Worm (Caenorhabditis elegans) whole organism, L2 larva: ENCODE measurements around the gene R102.2.
A peak's percentile ranks its signal among the peaks of the same experiment; 100 is the strongest.

Source experiments
- F13H6.1 ChIP-seq: sonication (generic microtip); optimal IDR thresholded peaks from 2 replicates; lab custom pipeline; 2016; ENCODE audit warnings: missing genetic modification characterization, missing compliant biosample characterization
- Y55F3AM.14 ChIP-seq: fragments of 200-800 bp; sonication (Bioruptor generic); optimal IDR thresholded peaks from 2 replicates; lab custom pipeline; 2018; ENCODE audit warnings: mild to moderate bottlenecking, missing genetic modification characterization, missing compliant biosample characterization
- ZK546.5 ChIP-seq: sonication (generic microtip); optimal IDR thresholded peaks from 2 replicates; lab custom pipeline; 2017; ENCODE audit warnings: missing biosample characterization, missing genetic modification characterization
- alr-1 ChIP-seq: fragments of 150-350 bp; optimal IDR thresholded peaks from 2 replicates; lab custom pipeline; 2014; ENCODE audit warnings: missing biosample characterization, missing genetic modification characterization
- aly-2 ChIP-seq: fragments of 150-350 bp; optimal IDR thresholded peaks from 2 replicates; lab custom pipeline; 2014; ENCODE audit warnings: missing biosample characterization, missing genetic modification characterization
- ama-1 ChIP-seq: fragments of 150-350 bp; optimal IDR thresholded peaks from 2 replicates; lab custom pipeline; 2018; ENCODE audit warnings: inconsistent platforms
- blmp-1 ChIP-seq: sonication (generic microtip); optimal IDR thresholded peaks from 2 replicates; lab custom pipeline; 2017; ENCODE audit warnings: missing genetic modification characterization, mild to moderate bottlenecking, missing compliant biosample characterization, antibody characterized with exemption, moderate library complexity; ENCODE audit not compliant: insufficient read depth
- ceh-16 ChIP-seq: fragments of 150-350 bp; optimal IDR thresholded peaks from 2 replicates; lab custom pipeline; 2014; ENCODE audit warnings: missing biosample characterization, missing genetic modification characterization
- ceh-82 ChIP-seq: fragments of 150-350 bp; optimal IDR thresholded peaks from 2 replicates; lab custom pipeline; 2014; ENCODE audit warnings: missing biosample characterization, missing genetic modification characterization
- dmd-4 ChIP-seq: sonication (generic microtip); optimal IDR thresholded peaks from 2 replicates; lab custom pipeline; 2017; ENCODE audit warnings: missing biosample characterization, missing genetic modification characterization
- elt-1 ChIP-seq: fragments of 150-350 bp; optimal IDR thresholded peaks from 2 replicates; lab custom pipeline; 2014; ENCODE audit warnings: missing biosample characterization, missing genetic modification characterization
- elt-3 ChIP-seq: sonication (generic microtip); optimal IDR thresholded peaks from 2 replicates; lab custom pipeline; 2017; ENCODE audit warnings: missing biosample characterization, missing genetic modification characterization
- fos-1 ChIP-seq: fragments of 150-350 bp; optimal IDR thresholded peaks from 2 replicates; lab custom pipeline; 2014; ENCODE audit warnings: missing biosample characterization, missing genetic modification characterization
- gmeb-1 ChIP-seq: fragments of 150-350 bp; optimal IDR thresholded peaks from 2 replicates; lab custom pipeline; 2014; ENCODE audit warnings: missing biosample characterization, missing genetic modification characterization
- lin-11 ChIP-seq: fragments of 150-350 bp; sonication (generic microtip); optimal IDR thresholded peaks from 2 replicates; lab custom pipeline; 2014; ENCODE audit warnings: missing biosample characterization, missing genetic modification characterization, inconsistent platforms, mixed read lengths
- lin-13 ChIP-seq: fragments of 150-350 bp; optimal IDR thresholded peaks from 2 replicates; lab custom pipeline; 2014; ENCODE audit warnings: missing biosample characterization, missing genetic modification reagents, missing genetic modification characterization
- lin-39 ChIP-seq: fragments of 150-350 bp; optimal IDR thresholded peaks from 2 replicates; lab custom pipeline; 2014; ENCODE audit warnings: missing biosample characterization, missing genetic modification reagents, missing genetic modification characterization
- lsy-2 ChIP-seq, 2 experiments: fragments of 150-350 bp in 1 of 2; sonication (generic microtip) in 1 of 2; optimal IDR thresholded peaks; 2 replicates each; lab custom pipeline; 2014 to 2017; ENCODE audit warnings: missing biosample characterization in 2 of 2, missing genetic modification characterization in 2 of 2
- mab-5 ChIP-seq: fragments of 150-350 bp; optimal IDR thresholded peaks from 2 replicates; lab custom pipeline; 2014; ENCODE audit warnings: missing biosample characterization, missing genetic modification characterization
- nhr-10 ChIP-seq: sonication (generic microtip); optimal IDR thresholded peaks from 2 replicates; lab custom pipeline; 2017; ENCODE audit warnings: missing biosample characterization, missing genetic modification characterization
- nhr-12 ChIP-seq: fragments of 150-350 bp; optimal IDR thresholded peaks from 2 replicates; lab custom pipeline; 2014; ENCODE audit warnings: missing biosample characterization, missing genetic modification characterization
- nhr-129 ChIP-seq: fragments of 150-350 bp; optimal IDR thresholded peaks from 2 replicates; lab custom pipeline; 2014; ENCODE audit warnings: missing biosample characterization, missing genetic modification characterization
- nhr-21 ChIP-seq: fragments of 150-350 bp; optimal IDR thresholded peaks from 2 replicates; lab custom pipeline; 2014; ENCODE audit warnings: missing biosample characterization, missing genetic modification characterization
- nhr-23 ChIP-seq: fragments of 150-350 bp; optimal IDR thresholded peaks from 2 replicates; lab custom pipeline; 2014; ENCODE audit warnings: missing biosample characterization, missing genetic modification reagents, missing genetic modification characterization
- nhr-237 ChIP-seq: fragments of 150-350 bp; optimal IDR thresholded peaks from 2 replicates; lab custom pipeline; 2014; ENCODE audit warnings: missing biosample characterization, missing genetic modification characterization
- nhr-25 ChIP-seq: fragments of 150-350 bp; sonication (generic microtip); optimal IDR thresholded peaks from 3 replicates; lab custom pipeline; 2014; ENCODE audit warnings: missing biosample characterization, missing genetic modification characterization
- nhr-6 ChIP-seq: fragments of 150-350 bp; optimal IDR thresholded peaks from 2 replicates; lab custom pipeline; 2014; ENCODE audit warnings: missing biosample characterization, missing genetic modification characterization
- nhr-77 ChIP-seq: fragments of 150-350 bp; optimal IDR thresholded peaks from 2 replicates; lab custom pipeline; 2014; ENCODE audit warnings: missing biosample characterization, missing genetic modification characterization
- peb-1 ChIP-seq: fragments of 150-350 bp; optimal IDR thresholded peaks from 2 replicates; lab custom pipeline; 2014; ENCODE audit warnings: missing biosample characterization, missing genetic modification characterization
- sma-3 ChIP-seq: sonication (generic microtip); optimal IDR thresholded peaks from 2 replicates; lab custom pipeline; 2016; ENCODE audit warnings: missing genetic modification reagents, missing genetic modification characterization, missing compliant biosample characterization
- sma-9 ChIP-seq, 2 experiments: fragments of 150-350 bp in 1 of 2; sonication (generic microtip) in 1 of 2; optimal IDR thresholded peaks; 2 replicates each; lab custom pipeline; 2014 to 2016; ENCODE audit warnings: missing genetic modification characterization in 2 of 2, mild to moderate bottlenecking in 1 of 2, missing biosample characterization in 1 of 2, missing compliant biosample characterization in 1 of 2, missing genetic modification reagents in 1 of 2, moderate library complexity in 1 of 2
- snpc-4 ChIP-seq: fragments of 150-350 bp; optimal IDR thresholded peaks from 2 replicates; lab custom pipeline; 2014; ENCODE audit warnings: missing biosample characterization, missing genetic modification characterization
- unc-39 ChIP-seq: fragments of 150-350 bp; optimal IDR thresholded peaks from 2 replicates; lab custom pipeline; 2014; ENCODE audit warnings: missing biosample characterization, missing genetic modification characterization
- unc-55 ChIP-seq: fragments of 150-350 bp; sonication (generic microtip); optimal IDR thresholded peaks from 3 replicates; lab custom pipeline; 2014; ENCODE audit warnings: missing biosample characterization, missing genetic modification reagents, missing genetic modification characterization
- unc-62 ChIP-seq: fragments of 150-350 bp; optimal IDR thresholded peaks from 2 replicates; lab custom pipeline; 2014; ENCODE audit warnings: missing biosample characterization, missing genetic modification reagents, missing genetic modification characterization
- zag-1 ChIP-seq: fragments of 150-350 bp; optimal IDR thresholded peaks from 2 replicates; lab custom pipeline; 2014; ENCODE audit warnings: missing biosample characterization, missing genetic modification characterization
- ztf-1 ChIP-seq: fragments of 200-800 bp; sonication (Bioruptor generic); conservative IDR thresholded peaks from 2 replicates; pipeline ENCODE4 v1.3.6; 2022; ENCODE audit warnings: missing genetic modification characterization, missing compliant biosample characterization
- ztf-11 ChIP-seq: sonication (generic microtip); optimal IDR thresholded peaks from 2 replicates; lab custom pipeline; 2017; ENCODE audit warnings: missing biosample characterization, missing genetic modification characterization
- ztf-4 ChIP-seq: fragments of 150-350 bp; optimal IDR thresholded peaks from 2 replicates; lab custom pipeline; 2014; ENCODE audit warnings: missing biosample characterization, missing genetic modification characterization

The R102.2 gene

DNA sequence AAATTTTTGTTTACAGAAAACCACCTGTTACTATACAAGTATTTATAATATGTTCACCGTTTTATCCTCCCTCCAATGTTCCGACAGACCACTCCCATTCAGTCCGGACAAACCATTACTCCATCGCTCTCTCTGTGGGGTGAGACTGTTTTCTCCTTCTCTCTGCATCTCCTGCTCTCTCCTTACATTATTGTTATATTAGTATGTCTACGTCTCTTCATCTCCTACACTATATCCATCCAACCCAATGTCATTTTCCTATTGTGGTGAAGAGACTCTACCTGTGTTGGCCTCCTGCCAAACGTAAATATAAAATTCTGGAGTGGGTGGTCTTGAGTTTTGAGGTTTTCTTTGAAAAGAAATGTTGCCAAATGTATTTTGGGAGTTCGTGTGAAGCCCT, 27.2 kb downstream of the R102.2 start (continued):
- no peak for TF ChIP-seq ama-1 (lab: Kevin White, UChicago)

DNA sequence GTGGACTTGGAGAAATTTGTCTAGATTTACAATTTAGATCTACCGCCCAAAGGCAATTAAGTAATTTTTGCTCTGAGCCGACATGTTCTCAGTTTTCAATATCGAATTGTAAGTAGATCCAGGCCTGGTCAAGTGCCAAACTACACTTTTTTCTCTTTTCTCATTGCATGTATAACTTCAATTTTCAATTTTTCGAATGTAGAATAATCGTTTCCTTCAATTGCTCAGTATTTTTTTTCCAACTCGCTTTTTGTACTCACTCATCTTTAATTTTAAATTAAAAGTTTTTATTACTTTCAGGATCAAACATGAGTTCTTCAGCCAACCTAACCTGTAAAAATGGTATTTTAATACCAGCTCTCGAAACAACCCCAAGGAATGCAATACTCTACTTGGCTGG, 28.9 kb downstream of the R102.2 start, which contains the start of gene ncx-3:
Gene ncx-3, plus strand, starts transcription at position 301 of the 400 bp plus-strand sequence.
- TF ChIP-seq gmeb-1 (tag; lab: Kevin White, UChicago), result no peak
- TF ChIP-seq, all 48 proteins: peak for 0

DNA sequence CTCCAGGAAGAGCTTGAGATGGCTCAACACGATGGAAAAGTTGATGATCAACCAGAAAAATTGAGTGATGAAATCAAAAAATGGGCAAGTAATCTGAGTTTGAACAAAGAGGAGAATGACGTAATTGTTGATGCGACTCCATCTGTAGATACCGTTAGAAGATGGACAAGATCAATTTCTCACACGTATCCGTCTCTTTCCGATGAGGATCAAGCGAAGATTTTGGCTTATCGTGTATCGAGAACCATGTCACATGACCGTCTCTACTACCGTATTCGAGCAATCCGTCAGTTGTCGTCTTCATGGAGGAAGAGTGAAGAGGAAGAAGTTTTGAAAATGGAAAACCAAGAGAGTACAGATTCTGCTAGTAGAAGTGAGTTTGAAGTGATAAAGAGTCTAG, 30.7 kb downstream of the R102.2 start:
- peak; percentile 25 for TF ChIP-seq elt-1
- no peak for TF ChIP-seq lin-13
- no peak for TF ChIP-seq nhr-23 (tag; lab: Kevin White, UChicago)
- no peak for TF ChIP-seq sma-3 (GFP tag; lab: Kevin White, UChicago)
- TF ChIP-seq unc-39 (tag; lab: Kevin White, UChicago), result no peak
- no peak for TF ChIP-seq ztf-4

- TF ChIP-seq ZK546.5 (tag; lab: Kevin White, UChicago) (no peak), nhr-6 (tag; lab: Kevin White, UChicago) (no peak)
- TF ChIP-seq, all 48 proteins: peak for 0
Measured at ce11 chrIV:10718865-10719264, 31.5 kb downstream of the R102.2 start.

DNA sequence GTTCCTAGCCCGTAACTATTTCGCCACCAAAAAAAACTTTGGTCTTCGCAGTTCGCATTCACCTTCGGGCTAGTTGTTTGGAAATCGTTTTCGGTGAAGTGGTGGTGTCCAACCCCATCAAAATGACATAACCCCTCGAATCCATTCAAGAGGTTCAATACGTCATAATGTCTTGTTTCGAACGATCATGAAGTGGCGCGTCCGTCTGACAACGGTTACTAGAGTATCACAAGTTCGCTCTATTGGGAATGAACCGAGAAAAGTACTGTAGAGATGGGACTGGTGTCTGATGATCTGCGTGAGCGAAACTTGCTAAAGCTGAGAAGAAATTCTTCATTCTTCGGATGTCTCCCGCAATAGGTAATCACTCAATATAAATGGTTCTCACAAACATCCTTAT, 40.3 kb downstream of the R102.2 start, which contains the start of gene ZC168.2:
Gene ZC168.2, plus strand, starts transcription at position 301 of the 400 bp plus-strand sequence.
- TF ChIP-seq mab-5 (tag; lab: Kevin White, UChicago) (no peak), nhr-129 (tag; lab: Kevin White, UChicago) (no peak), gmeb-1 (tag; lab: Kevin White, UChicago) (no peak), ZK546.5 (tag; lab: Kevin White, UChicago) (no peak), nhr-21 (no peak), ztf-1 (no peak), nhr-12 (tag; lab: Kevin White, UChicago) (no peak), lin-11 (tag; lab: Kevin White, UChicago) (no peak), nhr-6 (tag; lab: Kevin White, UChicago) (no peak), unc-39 (tag; lab: Kevin White, UChicago) (no peak), fos-1 (tag; lab: Kevin White, UChicago) (no peak), elt-1 (no peak), zag-1 (tag; lab: Kevin White, UChicago) (no peak)

DNA sequence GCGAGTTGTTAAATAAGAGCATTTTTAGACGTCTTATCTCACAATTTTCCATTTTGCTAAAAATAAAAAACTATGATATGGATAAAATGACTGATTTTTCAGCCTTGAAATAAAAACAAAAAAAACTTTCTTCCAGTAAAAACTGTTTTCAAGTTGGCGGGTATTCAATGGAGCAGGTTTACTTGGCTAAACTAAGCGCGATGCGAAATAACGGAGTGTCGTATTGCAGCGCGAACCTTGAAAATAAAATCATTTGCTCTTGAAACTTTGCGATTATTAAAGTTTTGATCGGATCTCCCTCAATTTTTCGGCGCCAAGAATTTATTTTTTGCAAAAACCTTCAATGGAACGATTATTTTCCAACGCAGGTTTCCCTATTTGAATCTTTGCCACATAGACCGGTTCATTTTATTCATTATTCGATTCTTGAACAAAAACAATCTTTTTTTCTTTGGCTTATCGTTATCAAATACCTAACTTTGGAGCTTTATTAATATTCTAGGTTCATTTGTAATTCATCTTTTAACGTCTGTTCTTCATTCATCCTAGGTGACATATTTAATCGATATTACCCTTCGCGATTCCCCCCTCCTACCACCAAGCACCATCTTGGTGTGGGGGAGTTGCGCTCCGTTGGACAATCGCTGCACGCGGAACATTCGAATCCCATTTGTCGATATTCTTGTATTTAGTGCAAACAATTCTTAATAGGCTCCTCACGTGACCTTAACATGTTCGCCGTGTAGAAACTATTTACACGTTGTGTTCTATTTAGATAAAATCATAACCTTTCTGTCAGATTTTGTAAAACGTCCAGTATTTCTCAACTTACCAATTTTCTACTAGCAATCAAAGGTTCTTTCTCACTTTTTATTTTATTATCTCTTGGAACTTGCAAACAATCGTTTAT, 47.4 kb downstream of the R102.2 start, which contains the start of the genes orc-5 and cyb-1:
Gene orc-5, minus strand, starts transcription at position 62 of the 910 bp plus-strand sequence.
Gene cyb-1, plus strand, starts transcription at position 690 of the 910 bp plus-strand sequence.
- no peak for TF ChIP-seq ztf-1
- no peak for TF ChIP-seq nhr-23 (tag; lab: Kevin White, UChicago)
- no peak for TF ChIP-seq zag-1 (tag; lab: Kevin White, UChicago)
- no peak for TF ChIP-seq elt-3 (tag; lab: Kevin White, UChicago)
- TF ChIP-seq ama-1 (lab: Kevin White, UChicago), result no peak
- TF ChIP-seq mab-5 (tag; lab: Kevin White, UChicago), result peak; percentile 59
- TF ChIP-seq snpc-4 (tag; lab: Kevin White, UChicago), result peak; percentile 31
- TF ChIP-seq aly-2 (tag; lab: Kevin White, UChicago), result no peak
- no peak for TF ChIP-seq dmd-4
- TF ChIP-seq nhr-77 (tag; lab: Kevin White, UChicago), result no peak
- TF ChIP-seq sma-9 (GFP tag; optimal IDR thresholded peaks at IDR 0.05; lab: Kevin White, UChicago), result peak; percentile 78
- no peak for TF ChIP-seq sma-9 (tag; optimal IDR thresholded peaks at IDR 0.05; lab: Kevin White, UChicago)
- TF ChIP-seq nhr-10 (tag; lab: Kevin White, UChicago), result no peak
- peak; percentile 67 for TF ChIP-seq nhr-25 (tag; lab: Kevin White, UChicago)
- TF ChIP-seq nhr-12 (tag; lab: Kevin White, UChicago), result no peak
- TF ChIP-seq ztf-4, result peak; percentile 42
- no peak for TF ChIP-seq ztf-11
- TF ChIP-seq Y55F3AM.14 (GFP tag; lab: Kevin White, UChicago), result no peak
- TF ChIP-seq blmp-1 (tag; lab: Kevin White, UChicago), result peak; percentile 9
- TF ChIP-seq ceh-16 (tag; lab: Kevin White, UChicago), result no peak
- peak; percentile 33 for TF ChIP-seq nhr-21
- TF ChIP-seq ZK546.5 (tag; lab: Kevin White, UChicago), result no peak
- no peak for TF ChIP-seq elt-1
- TF ChIP-seq lsy-2 (tag; optimal IDR thresholded peaks at IDR 0.05; lab: Kevin White, UChicago), result peak in 1 of 2 experiments; percentile 89
- no peak for TF ChIP-seq nhr-237 (tag; lab: Kevin White, UChicago)
- TF ChIP-seq F13H6.1, result no peak
- TF ChIP-seq peb-1 (tag; lab: Kevin White, UChicago), result no peak
- peak; percentile 14 for TF ChIP-seq ceh-82 (tag; lab: Kevin White, UChicago)
- no peak for TF ChIP-seq alr-1 (tag; lab: Kevin White, UChicago)
- peak; percentile 59 for TF ChIP-seq lin-11 (tag; lab: Kevin White, UChicago)
- no peak for TF ChIP-seq lin-39
- TF ChIP-seq fos-1 (tag; lab: Kevin White, UChicago), result peak; percentile 5
- peak; percentile 93 for TF ChIP-seq unc-55 (GFP tag; lab: Kevin White, UChicago)
- TF ChIP-seq unc-62, result no peak
